Fruit fly (Drosophila melanogaster) whole organism, embryonic: ENCODE data around the gene Peritrophin-15a.

Experiments
- B-H2 ChIP-seq: fragments of 200-800 bp; sonication (Bioruptor generic); optimal IDR thresholded peaks from 2 replicates; lab custom pipeline; 2018; ENCODE audit warnings: missing biosample characterization, mild to moderate bottlenecking, missing genetic modification characterization
- BtbVII ChIP-seq: fragments of 200-800 bp; sonication (Bioruptor generic); optimal IDR thresholded peaks from 3 replicates; lab custom pipeline; 2017; ENCODE audit warnings: missing biosample characterization, mild to moderate bottlenecking, missing genetic modification characterization
- CG11560 ChIP-seq: fragments of 200-800 bp; sonication (Bioruptor generic); IDR thresholded peaks from 3 replicates; pipeline ENCODE4 v1.3.6; 2022; ENCODE audit warnings: missing biosample characterization, missing genetic modification characterization
- CG1233 ChIP-seq: fragments of 200-800 bp; sonication (Bioruptor generic); optimal IDR thresholded peaks from 4 replicates; lab custom pipeline; 2018; ENCODE audit warnings: missing biosample characterization, mild to moderate bottlenecking, missing genetic modification characterization
- CG13296 ChIP-seq: fragments of 200-800 bp; sonication (Bioruptor generic); optimal IDR thresholded peaks from 3 replicates; lab custom pipeline; 2018; ENCODE audit warnings: missing biosample characterization, mild to moderate bottlenecking, missing genetic modification characterization
- CG14667 ChIP-seq: fragments of 200-800 bp; sonication (Bioruptor generic); IDR thresholded peaks from 2 replicates; pipeline ENCODE4 v1.3.6; 2022; ENCODE audit warnings: missing biosample characterization, missing genetic modification characterization
- CG15073 ChIP-seq: fragments of 200-800 bp; sonication (Bioruptor generic); optimal IDR thresholded peaks from 2 replicates; lab custom pipeline; 2016; ENCODE audit warnings: missing biosample characterization, missing genetic modification characterization
- CG17359 ChIP-seq: fragments of 200-800 bp; sonication (Bioruptor generic); optimal IDR thresholded peaks from 3 replicates; lab custom pipeline; 2018; ENCODE audit warnings: missing biosample characterization, mild to moderate bottlenecking, missing genetic modification characterization, moderate library complexity
- CG17361 ChIP-seq: fragments of 200-800 bp; sonication (Bioruptor generic); IDR thresholded peaks from 3 replicates; pipeline ENCODE4 v1.3.6; 2022; ENCODE audit warnings: missing biosample characterization, missing genetic modification characterization
- CG18011 ChIP-seq: fragments of 200-800 bp; sonication (Bioruptor generic); optimal IDR thresholded peaks from 2 replicates; lab custom pipeline; 2017; ENCODE audit warnings: missing biosample characterization, missing genetic modification characterization, mild to moderate bottlenecking, moderate library complexity, missing genotype
- CG3065 ChIP-seq: fragments of 200-800 bp; sonication (Bioruptor generic); optimal IDR thresholded peaks from 2 replicates; lab custom pipeline; 2016; ENCODE audit warnings: missing biosample characterization, missing genetic modification characterization
- CG3407 ChIP-seq: fragments of 200-800 bp; sonication (Bioruptor generic); optimal IDR thresholded peaks from 2 replicates; lab custom pipeline; 2018; ENCODE audit warnings: missing biosample characterization, mild to moderate bottlenecking, missing genetic modification characterization
- CG4424 ChIP-seq: fragments of 200-800 bp; sonication (Bioruptor generic); optimal IDR thresholded peaks from 3 replicates; lab custom pipeline; 2016; ENCODE audit warnings: missing biosample characterization, missing genetic modification characterization
- CG6765 ChIP-seq: fragments of 200-800 bp; sonication (Bioruptor generic); optimal IDR thresholded peaks from 3 replicates; lab custom pipeline; 2017; ENCODE audit warnings: missing biosample characterization, mild to moderate bottlenecking, missing genetic modification characterization
- CG8290 ChIP-seq, 3 experiments: fragments of 200-800 bp; sonication (Bioruptor generic); optimal IDR thresholded peaks; 2 replicates each; lab custom pipeline; 2016 to 2019; ENCODE audit warnings: missing biosample characterization in 3 of 3, missing genetic modification characterization in 3 of 3, mild to moderate bottlenecking in 2 of 3, moderate library complexity in 1 of 3
- CG8924 ChIP-seq: fragments of 200-800 bp; optimal IDR thresholded peaks from 3 replicates; lab custom pipeline; 2019; ENCODE audit warnings: missing biosample characterization, mild to moderate bottlenecking, missing genetic modification characterization, moderate library complexity
- CG9609 ChIP-seq: fragments of 200-800 bp; sonication (Bioruptor generic); optimal IDR thresholded peaks from 3 replicates; lab custom pipeline; 2016; ENCODE audit warnings: missing biosample characterization, missing genetic modification characterization
- Doc3 ChIP-seq: fragments of 200-800 bp; sonication (Bioruptor generic); IDR thresholded peaks from 3 replicates; pipeline ENCODE4 v1.3.6; 2022; ENCODE audit warnings: missing biosample characterization, missing genetic modification characterization; ENCODE audit not compliant: partially characterized antibody
- Dp ChIP-seq: fragments of 200-800 bp; sonication (Bioruptor generic); optimal IDR thresholded peaks from 2 replicates; lab custom pipeline; 2018; ENCODE audit warnings: missing biosample characterization, mild to moderate bottlenecking, missing genetic modification characterization, moderate library complexity
- Ets97D ChIP-seq: fragments of 200-800 bp; sonication (Bioruptor generic); optimal IDR thresholded peaks from 3 replicates; lab custom pipeline; 2016; ENCODE audit warnings: missing biosample characterization, missing genetic modification characterization
- Gsc ChIP-seq: fragments of 200-800 bp; sonication (Bioruptor generic); IDR thresholded peaks from 2 replicates; pipeline ENCODE4 v1.3.6; 2022; ENCODE audit warnings: missing biosample characterization, missing genetic modification characterization
- Gug ChIP-seq: fragments of 200-800 bp; sonication (Bioruptor generic); IDR thresholded peaks from 4 replicates; pipeline ENCODE4 v1.3.6; 2022; ENCODE audit warnings: missing biosample characterization, missing genetic modification characterization
- Hr39 ChIP-seq: fragments of >200 bp; optimal IDR thresholded peaks from 2 replicates; lab custom pipeline; 2017
- Lim3 ChIP-seq: fragments of 200-800 bp; sonication (Bioruptor generic); IDR thresholded peaks from 2 replicates; pipeline ENCODE4 v1.3.6; 2022; ENCODE audit warnings: missing biosample characterization, missing genetic modification characterization
- MTF-1 ChIP-seq: fragments of 200-800 bp; sonication (Bioruptor generic); optimal IDR thresholded peaks from 2 replicates; lab custom pipeline; 2018; ENCODE audit warnings: missing biosample characterization, mild to moderate bottlenecking, missing genetic modification characterization, borderline replicate concordance
- Oli ChIP-seq: fragments of 200-800 bp; sonication (Bioruptor generic); optimal IDR thresholded peaks from 2 replicates; lab custom pipeline; 2018; ENCODE audit warnings: missing biosample characterization, mild to moderate bottlenecking, missing genetic modification characterization, moderate library complexity
- Opbp ChIP-seq: fragments of 200-800 bp; sonication (Bioruptor generic); IDR thresholded peaks from 3 replicates; pipeline ENCODE4 v1.3.6; 2022; ENCODE audit warnings: missing biosample characterization, missing genetic modification characterization; ENCODE audit not compliant: partially characterized antibody
- Usf ChIP-seq: fragments of 200-800 bp; sonication (Bioruptor generic); optimal IDR thresholded peaks from 2 replicates; lab custom pipeline; 2017; ENCODE audit warnings: missing genotype, missing biosample characterization, missing genetic modification characterization
- bcd ChIP-seq: fragments of 200-800 bp; sonication (Bioruptor generic); optimal IDR thresholded peaks from 2 replicates; lab custom pipeline; 2017; ENCODE audit warnings: missing biosample characterization, mild to moderate bottlenecking, missing genetic modification characterization
- btn ChIP-seq: fragments of 200-800 bp; sonication (Bioruptor generic); optimal IDR thresholded peaks from 2 replicates; lab custom pipeline; 2016; ENCODE audit warnings: missing biosample characterization, missing genetic modification characterization
- cas ChIP-seq: fragments of 200-800 bp; sonication (Bioruptor generic); IDR thresholded peaks from 2 replicates; pipeline ENCODE4 v1.3.6; 2022; ENCODE audit warnings: missing biosample characterization, missing genetic modification characterization
- cato ChIP-seq: fragments of 200-800 bp; sonication (Bioruptor generic); optimal IDR thresholded peaks from 2 replicates; lab custom pipeline; 2016; ENCODE audit warnings: missing biosample characterization, missing genetic modification characterization, borderline replicate concordance
- dmrt99B ChIP-seq: fragments of 200-800 bp; sonication (Bioruptor generic); optimal IDR thresholded peaks from 2 replicates; lab custom pipeline; 2018; ENCODE audit warnings: missing biosample characterization, mild to moderate bottlenecking, missing genetic modification characterization, moderate library complexity
- ewg ChIP-seq: fragments of 200-800 bp; sonication (Bioruptor generic); optimal IDR thresholded peaks from 3 replicates; lab custom pipeline; 2017; ENCODE audit warnings: mild to moderate bottlenecking, missing biosample characterization, missing genetic modification reagents, missing genetic modification characterization
- fd3F ChIP-seq: fragments of 200-800 bp; sonication (Bioruptor generic); optimal IDR thresholded peaks from 2 replicates; lab custom pipeline; 2018; ENCODE audit warnings: missing biosample characterization, mild to moderate bottlenecking, missing genetic modification characterization, moderate library complexity
- fu2 ChIP-seq: fragments of 200-800 bp; sonication (Bioruptor generic); optimal IDR thresholded peaks from 2 replicates; lab custom pipeline; 2016; ENCODE audit warnings: missing biosample characterization, missing genetic modification characterization
- lilli ChIP-seq: fragments of 200-800 bp; sonication (Bioruptor generic); optimal IDR thresholded peaks from 3 replicates; lab custom pipeline; 2016; ENCODE audit warnings: missing biosample characterization, missing genetic modification characterization
- onecut ChIP-seq: fragments of 200-800 bp; sonication (Bioruptor generic); IDR thresholded peaks from 2 replicates; pipeline ENCODE4 v1.3.6; 2022; ENCODE audit warnings: missing biosample characterization, missing genetic modification characterization
- otp ChIP-seq: fragments of 200-800 bp; sonication (Bioruptor generic); IDR thresholded peaks from 3 replicates; pipeline ENCODE4, ENCODE4 v1.3.6; 2022; ENCODE audit warnings: missing biosample characterization, missing genetic modification characterization
- pan ChIP-seq, 4 experiments: fragments of >200 bp in 3 of 4; fragments of 200-800 bp in 1 of 4; sonication (Bioruptor generic) in 1 of 4; optimal IDR thresholded peaks in 3 of 4; IDR thresholded peaks in 1 of 4; 2 replicates each; pipeline versions ENCODE4 v1.3.6 to Lab custom; 2017 to 2022; ENCODE audit warnings: missing biosample characterization in 2 of 4, missing genetic modification characterization in 2 of 4, mixed read lengths in 1 of 4
- pb ChIP-seq: fragments of 200-800 bp; sonication (Bioruptor generic); optimal IDR thresholded peaks from 3 replicates; lab custom pipeline; 2016; ENCODE audit warnings: missing biosample characterization, missing genetic modification characterization
- psq ChIP-seq: fragments of 200-800 bp; sonication (Bioruptor generic); optimal IDR thresholded peaks from 2 replicates; lab custom pipeline; 2017; ENCODE audit warnings: missing biosample characterization, missing genetic modification characterization
- ranshi ChIP-seq: fragments of 200-800 bp; sonication (Bioruptor generic); IDR thresholded peaks from 2 replicates; pipeline ENCODE4 v1.3.6; 2022; ENCODE audit warnings: missing biosample characterization, missing genetic modification characterization
- sima ChIP-seq: fragments of 200-800 bp; sonication (Bioruptor generic); optimal IDR thresholded peaks from 2 replicates; lab custom pipeline; 2016; ENCODE audit warnings: missing biosample characterization, missing genetic modification characterization
- slou ChIP-seq: fragments of 200-800 bp; sonication (Bioruptor generic); optimal IDR thresholded peaks from 3 replicates; lab custom pipeline; 2016; ENCODE audit warnings: missing biosample characterization, missing genetic modification characterization
- stwl ChIP-seq: fragments of 200-800 bp; sonication (Bioruptor generic); optimal IDR thresholded peaks from 3 replicates; lab custom pipeline; 2018; ENCODE audit warnings: missing biosample characterization, mild to moderate bottlenecking, missing genetic modification characterization, moderate library complexity
- toy ChIP-seq: fragments of 200-800 bp; sonication (Bioruptor generic); IDR thresholded peaks from 2 replicates; pipeline ENCODE4 v1.3.6; 2022; ENCODE audit warnings: missing biosample characterization, missing genetic modification characterization
- trh ChIP-seq: fragments of 200-800 bp; sonication (Bioruptor generic); optimal IDR thresholded peaks from 2 replicates; lab custom pipeline; 2016; ENCODE audit warnings: missing biosample characterization, missing genetic modification characterization

Gene Peritrophin-15a

dm6 chr2L:8414887-8415883 lies 19.3 kb upstream of the Peritrophin-15a start, which contains the start of the genes CG13398 and Akap200 (continued):
- TF ChIP-seq Lim3 (GFP tag; lab: Robert Waterston, UW) = no peak
- no peak for TF ChIP-seq otp (GFP tag; lab: Robert Waterston, UW)
- no peak for TF ChIP-seq psq (GFP tag; lab: Kevin White, UChicago)
- no peak for TF ChIP-seq toy (GFP tag; lab: Robert Waterston, UW)
- TF ChIP-seq cato (GFP tag; lab: Kevin White, UChicago) = no peak
- no peak for TF ChIP-seq Hr39
- no peak for TF ChIP-seq bcd (GFP tag; lab: Kevin White, UChicago)
- peak; percentile 1 for TF ChIP-seq stwl (tag; lab: Kevin White, UChicago)
- TF ChIP-seq fu2 = no peak
- no peak for TF ChIP-seq pb
- TF ChIP-seq Gsc (GFP tag; lab: Robert Waterston, UW) = no peak
- TF ChIP-seq CG8924 = peak; percentile 46
- TF ChIP-seq CG6765 (GFP tag; lab: Kevin White, UChicago) = no peak
- TF ChIP-seq pan (optimal IDR thresholded peaks at IDR 0.05; lab: Kevin White, UChicago) = no peak
- TF ChIP-seq pan (GFP tag; optimal IDR thresholded peaks at IDR 0.05 in 1 of 2, IDR thresholded peaks at IDR 0.05 in 1 of 2) = peak in 1 of 2 experiments; percentile 16
- TF ChIP-seq dmrt99B (tag; lab: Kevin White, UChicago) = no peak
- no peak for TF ChIP-seq CG18011 (GFP tag; lab: Kevin White, UChicago)
- TF ChIP-seq btn = no peak
- TF ChIP-seq CG3065 = no peak
- no peak for TF ChIP-seq CG13296
- peak; percentile 46 for TF ChIP-seq CG4424
- peak; percentile 36 for TF ChIP-seq Ets97D (GFP tag; lab: Kevin White, UChicago)
- TF ChIP-seq B-H2 (GFP tag; lab: Kevin White, UChicago) = peak; percentile 29
- TF ChIP-seq CG1233 = no peak
- no peak for TF ChIP-seq sima
- TF ChIP-seq BtbVII (GFP tag; lab: Kevin White, UChicago) = no peak
- no peak for TF ChIP-seq CG9609 (GFP tag; lab: Kevin White, UChicago)
- no peak for TF ChIP-seq ewg
- TF ChIP-seq MTF-1 = peak; percentile 14
- no peak for TF ChIP-seq Doc3 (GFP tag; lab: Robert Waterston, UW)
- 0 out of 2 replicates have a peak, but pooled peaks have one; percentile 11 for TF ChIP-seq CG14667 (GFP tag; lab: Robert Waterston, UW)
- no peak for TF ChIP-seq onecut (GFP tag; lab: Robert Waterston, UW)
- TF ChIP-seq trh = no peak
- peak; percentile 36 for TF ChIP-seq lilli
- TF ChIP-seq Gug (GFP tag; lab: Robert Waterston, UW) = no peak
- TF ChIP-seq CG8290 (GFP tag; optimal IDR thresholded peaks at IDR 0.05; lab: Kevin White, UChicago) = no peak
- TF ChIP-seq CG8290 (tag; optimal IDR thresholded peaks at IDR 0.05; lab: Kevin White, UChicago) = no peak
- TF ChIP-seq cas (GFP tag; lab: Robert Waterston, UW) = no peak
- TF ChIP-seq CG17359 (tag; lab: Kevin White, UChicago) = no peak
- TF ChIP-seq slou (GFP tag; lab: Kevin White, UChicago) = no peak
- no peak for TF ChIP-seq ranshi (GFP tag; lab: Robert Waterston, UW)
- peak; percentile 43; the same call in 1 of the 3 replicates for TF ChIP-seq Opbp
- no peak for TF ChIP-seq CG15073
- TF ChIP-seq CG17361 (GFP tag; lab: Robert Waterston, UW) = peak; percentile 76
- TF ChIP-seq fd3F (GFP tag; lab: Kevin White, UChicago) = peak; percentile 5
- no peak for TF ChIP-seq CG11560 (tag; lab: Robert Waterston, UW)
- peak; percentile 2 for TF ChIP-seq Usf (GFP tag; lab: Kevin White, UChicago)
- TF ChIP-seq Dp (GFP tag; lab: Kevin White, UChicago) = peak; percentile 49
- TF ChIP-seq Oli = no peak
- TF ChIP-seq CG3407 (GFP tag; lab: Kevin White, UChicago) = no peak
